Worm (Caenorhabditis elegans) whole organism, early embryonic: ENCODE data around the gene asp-19.

ENCODE experiments used
- B0310.2 ChIP-seq: sonication (generic microtip); optimal IDR thresholded peaks from 2 replicates; lab custom pipeline; 2016; ENCODE audit warnings: mild to moderate bottlenecking, missing genetic modification characterization, missing compliant biosample characterization
- F13C5.2 ChIP-seq: sonication (generic microtip); optimal IDR thresholded peaks from 2 replicates; lab custom pipeline; 2017; ENCODE audit warnings: mild to moderate bottlenecking, missing genetic modification characterization, inconsistent platforms, missing compliant biosample characterization
- aly-1 ChIP-seq: sonication (generic microtip); optimal IDR thresholded peaks from 2 replicates; lab custom pipeline; 2016; ENCODE audit warnings: missing genetic modification characterization, missing compliant biosample characterization
- ama-1 ChIP-seq: fragments of 150-350 bp; optimal IDR thresholded peaks from 2 replicates; lab custom pipeline; 2014
- ceh-13 ChIP-seq: fragments of 200-800 bp; sonication (Bioruptor generic); optimal IDR thresholded peaks from 2 replicates; lab custom pipeline; 2018; ENCODE audit warnings: mild to moderate bottlenecking, missing genetic modification characterization, missing compliant biosample characterization
- ceh-36 ChIP-seq: sonication (generic microtip); optimal IDR thresholded peaks from 2 replicates; lab custom pipeline; 2016; ENCODE audit warnings: missing genetic modification characterization, inconsistent platforms, missing compliant biosample characterization
- ets-7 ChIP-seq: sonication (generic microtip); optimal IDR thresholded peaks from 2 replicates; lab custom pipeline; 2016; ENCODE audit warnings: missing genotype, missing genetic modification characterization, missing compliant biosample characterization
- flt-1 ChIP-seq: fragments of 200-800 bp; sonication (Bioruptor generic); IDR thresholded peaks from 2 replicates; pipeline ENCODE4 v1.3.6; 2022; ENCODE audit warnings: missing genetic modification characterization, missing compliant biosample characterization
- hmbx-1 ChIP-seq: sonication (generic microtip); optimal IDR thresholded peaks from 2 replicates; lab custom pipeline; 2016; ENCODE audit warnings: mild to moderate bottlenecking, missing genetic modification characterization, missing compliant biosample characterization
- hmg-4 ChIP-seq: fragments of 200-800 bp; sonication (Bioruptor generic); optimal IDR thresholded peaks from 2 replicates; lab custom pipeline; 2018; ENCODE audit warnings: mild to moderate bottlenecking, missing genetic modification characterization, missing compliant biosample characterization
- hnd-1 ChIP-seq: sonication (generic microtip); optimal IDR thresholded peaks from 2 replicates; lab custom pipeline; 2016; ENCODE audit warnings: missing genetic modification characterization, missing compliant biosample characterization
- pes-1 ChIP-seq: fragments of 200-800 bp; sonication (Bioruptor generic); IDR thresholded peaks from 2 replicates; pipeline ENCODE4 v1.3.6; 2022; ENCODE audit warnings: missing genetic modification reagents, missing genetic modification characterization, missing compliant biosample characterization
- scrt-1 ChIP-seq: fragments of 200-800 bp; sonication (Bioruptor generic); IDR thresholded peaks from 2 replicates; pipeline ENCODE4 v1.3.6; 2022; ENCODE audit warnings: missing genetic modification characterization, missing compliant biosample characterization
- sea-1 ChIP-seq: fragments of 200-800 bp; sonication (Bioruptor generic); conservative IDR thresholded peaks from 2 replicates; pipeline ENCODE4 v1.3.6; 2022; ENCODE audit warnings: missing genetic modification characterization, missing compliant biosample characterization
- tbx-11 ChIP-seq: fragments of 200-800 bp; sonication (Bioruptor generic); IDR thresholded peaks from 2 replicates; pipeline ENCODE4 v1.3.6; 2022; ENCODE audit warnings: missing genetic modification characterization, missing compliant biosample characterization
- tbx-37 ChIP-seq: fragments of 200-800 bp; sonication (Bioruptor generic); conservative IDR thresholded peaks from 2 replicates; pipeline ENCODE4 v1.3.6; 2022; ENCODE audit warnings: missing genetic modification reagents, missing genetic modification characterization, missing compliant biosample characterization
- tra-4 ChIP-seq: sonication (generic microtip); optimal IDR thresholded peaks from 2 replicates; lab custom pipeline; 2017; ENCODE audit warnings: missing genetic modification characterization, missing compliant biosample characterization

Gene asp-19

DNA sequence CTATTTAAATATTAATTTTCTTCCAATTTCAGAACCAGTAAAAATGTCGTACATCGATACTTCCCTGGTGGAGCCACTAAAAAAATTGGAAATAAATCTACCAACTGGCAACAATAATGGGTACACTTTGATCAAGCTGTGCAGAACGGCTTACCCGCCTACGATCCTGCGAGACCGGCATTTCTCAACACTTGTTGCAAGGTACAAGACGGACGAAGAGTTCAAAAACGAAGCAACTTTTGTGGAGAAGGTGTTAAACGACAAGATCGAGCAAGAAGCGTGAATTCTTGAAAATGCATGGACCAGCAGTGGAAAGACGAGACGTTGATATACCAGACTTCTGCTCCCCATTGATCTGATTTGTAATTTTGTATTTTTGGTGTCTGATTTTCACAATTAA is 17.8 kb downstream of the asp-19 start:
- TF ChIP-seq B0310.2 (tag; lab: Kevin White, UChicago), result no peak
- no peak for TF ChIP-seq tbx-37 (GFP tag; lab: Robert Waterston, UW)
- TF ChIP-seq hnd-1, result no peak
- no peak for TF ChIP-seq aly-1 (tag; lab: Kevin White, UChicago)

DNA sequence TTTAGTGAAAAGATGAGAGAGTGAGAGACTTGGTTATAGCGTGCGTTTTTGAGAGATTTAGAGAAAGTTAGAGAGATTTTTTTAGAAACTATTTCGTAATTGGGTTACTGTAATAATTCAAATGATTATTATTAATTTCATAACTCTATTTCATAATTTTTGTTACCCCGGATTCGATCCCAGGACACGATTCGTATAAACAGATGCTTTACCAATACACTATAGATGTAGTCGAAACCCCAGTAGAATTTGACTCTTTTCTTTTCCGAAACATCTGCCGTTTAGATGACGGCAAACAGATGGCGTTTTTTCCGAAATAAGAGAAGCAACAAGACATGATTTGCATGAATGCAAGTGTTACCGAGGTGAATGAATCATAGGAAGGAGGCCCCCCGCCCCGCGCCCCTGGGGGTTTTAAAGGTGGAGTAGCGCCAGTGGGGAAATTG is 19.1 kb downstream of the asp-19 start:
- TF ChIP-seq hmbx-1, result no peak
- no peak for TF ChIP-seq hmg-4 (GFP tag; lab: Kevin White, UChicago)
- TF ChIP-seq tra-4, result no peak
- peak; percentile 59 for TF ChIP-seq ceh-13 (GFP tag; lab: Kevin White, UChicago)
- TF ChIP-seq hnd-1, result no peak
- TF ChIP-seq scrt-1, result 0 out of 2 replicates have a peak, but pooled peaks have one; percentile 25

DNA sequence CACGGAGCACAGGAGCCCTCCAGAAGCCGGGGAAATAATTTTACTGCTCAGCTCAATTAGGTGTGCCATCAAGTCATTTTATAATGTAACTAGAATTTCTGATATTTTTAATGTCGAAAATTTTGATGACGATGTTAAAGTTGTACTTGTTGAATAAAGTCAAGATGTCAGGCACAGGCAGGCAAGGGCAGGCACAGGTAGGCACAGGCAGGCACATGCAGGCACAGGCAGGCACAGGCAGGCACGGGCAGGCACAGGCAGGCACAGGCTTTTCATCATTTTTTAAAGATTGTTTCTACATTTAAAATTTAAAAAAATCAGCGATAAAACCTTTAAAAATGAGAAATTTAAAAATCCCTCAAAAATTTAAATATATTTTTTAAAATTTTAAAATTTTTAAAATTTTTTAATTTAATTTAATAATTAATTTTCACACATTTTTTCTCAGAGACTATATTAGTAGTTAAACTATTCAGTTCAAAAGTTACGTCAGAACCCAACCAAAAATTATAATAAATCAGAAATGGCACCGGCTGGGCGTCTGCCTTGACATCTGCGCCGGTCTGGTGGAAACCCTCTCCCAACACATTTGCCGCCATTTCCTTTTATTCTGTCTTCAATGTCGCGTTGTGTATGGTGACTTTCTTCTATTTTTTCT is 19.8 kb downstream of the asp-19 start, which contains the start of gene Y17D7C.6:
Gene Y17D7C.6, plus strand, starts transcription at position 608 of the 658 bp plus-strand sequence.
- TF ChIP-seq tra-4 (no peak), aly-1 (tag; lab: Kevin White, UChicago) (no peak), ceh-13 (GFP tag; lab: Kevin White, UChicago) (peak; percentile 56), hmbx-1 (no peak)

DNA sequence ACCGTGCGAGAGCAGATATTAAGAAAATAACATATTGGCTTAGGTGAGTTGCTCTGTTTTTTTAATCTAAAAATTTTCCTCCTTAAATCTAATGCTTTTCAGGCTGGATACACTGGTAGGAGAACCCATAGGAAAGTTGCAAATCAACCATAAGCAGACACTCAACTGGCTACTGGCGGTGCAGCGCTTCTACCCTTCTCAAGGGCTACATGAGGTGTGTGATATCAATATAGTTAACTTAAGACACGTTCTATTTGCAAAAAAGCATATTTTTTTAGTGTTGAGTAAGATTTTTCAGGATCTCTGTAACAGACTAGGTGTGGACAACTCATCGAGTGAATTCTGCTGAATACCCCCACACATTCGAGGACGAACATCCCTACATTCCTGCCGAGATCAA is 21.2 kb downstream of the asp-19 start:
- no peak for TF ChIP-seq sea-1 (GFP tag; lab: Robert Waterston, UW)
- no peak for TF ChIP-seq aly-1 (tag; lab: Kevin White, UChicago)
- no peak for TF ChIP-seq scrt-1
- no peak for TF ChIP-seq tra-4
- no peak for TF ChIP-seq ets-7 (tag; lab: Kevin White, UChicago)
- TF ChIP-seq tbx-11 (GFP tag; lab: Robert Waterston, UW), result no peak
- TF ChIP-seq tbx-37 (GFP tag; lab: Robert Waterston, UW), result no peak
- TF ChIP-seq hnd-1, result no peak
- TF ChIP-seq ceh-13 (GFP tag; lab: Kevin White, UChicago), result no peak
- TF ChIP-seq pes-1 (GFP tag; lab: Robert Waterston, UW), result no peak
- no peak for TF ChIP-seq flt-1 (GFP tag; lab: Robert Waterston, UW)
- TF ChIP-seq ama-1 (lab: Kevin White, UChicago), result no peak
- no peak for TF ChIP-seq hmbx-1
- no peak for TF ChIP-seq ceh-36 (tag; lab: Kevin White, UChicago)
- TF ChIP-seq hmg-4 (GFP tag; lab: Kevin White, UChicago), result no peak
- no peak for TF ChIP-seq F13C5.2 (tag; lab: Kevin White, UChicago)
- no peak for TF ChIP-seq B0310.2 (tag; lab: Kevin White, UChicago)

DNA sequence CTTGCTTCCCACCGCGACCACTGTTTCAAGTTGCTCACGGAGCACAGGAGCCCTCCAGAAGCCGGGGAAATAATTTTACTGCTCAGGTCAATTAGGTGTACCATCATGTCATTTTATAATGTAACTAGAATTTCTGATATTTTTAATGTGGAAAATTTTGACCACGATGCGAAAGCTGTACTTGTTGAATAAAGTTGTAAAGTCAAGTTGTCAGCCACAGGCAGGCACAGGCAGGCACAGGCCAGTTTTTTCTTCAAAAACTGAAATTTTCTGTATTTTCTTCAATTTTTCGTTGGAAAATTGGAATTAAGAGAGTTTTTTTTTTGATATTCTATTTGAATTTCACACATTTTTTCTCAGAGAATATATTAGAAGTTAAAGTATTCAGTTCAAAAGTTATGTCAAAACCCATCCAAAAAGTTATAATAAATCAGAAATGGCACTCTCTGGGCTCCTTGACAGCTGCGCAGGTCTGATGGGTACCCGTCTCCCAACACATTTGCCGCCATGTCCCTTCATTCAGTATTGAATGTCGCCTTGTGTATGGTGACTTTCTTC is 23.0 kb downstream of the asp-19 start, which contains the start of gene Y17D7C.1:
Gene Y17D7C.1, plus strand, starts transcription at position 508 of the 558 bp plus-strand sequence.
- no peak for TF ChIP-seq B0310.2 (tag; lab: Kevin White, UChicago)
- TF ChIP-seq tbx-11 (GFP tag; lab: Robert Waterston, UW), result peak; percentile 3; the same call in 1 of the 2 replicates
- no peak for TF ChIP-seq pes-1 (GFP tag; lab: Robert Waterston, UW)

DNA sequence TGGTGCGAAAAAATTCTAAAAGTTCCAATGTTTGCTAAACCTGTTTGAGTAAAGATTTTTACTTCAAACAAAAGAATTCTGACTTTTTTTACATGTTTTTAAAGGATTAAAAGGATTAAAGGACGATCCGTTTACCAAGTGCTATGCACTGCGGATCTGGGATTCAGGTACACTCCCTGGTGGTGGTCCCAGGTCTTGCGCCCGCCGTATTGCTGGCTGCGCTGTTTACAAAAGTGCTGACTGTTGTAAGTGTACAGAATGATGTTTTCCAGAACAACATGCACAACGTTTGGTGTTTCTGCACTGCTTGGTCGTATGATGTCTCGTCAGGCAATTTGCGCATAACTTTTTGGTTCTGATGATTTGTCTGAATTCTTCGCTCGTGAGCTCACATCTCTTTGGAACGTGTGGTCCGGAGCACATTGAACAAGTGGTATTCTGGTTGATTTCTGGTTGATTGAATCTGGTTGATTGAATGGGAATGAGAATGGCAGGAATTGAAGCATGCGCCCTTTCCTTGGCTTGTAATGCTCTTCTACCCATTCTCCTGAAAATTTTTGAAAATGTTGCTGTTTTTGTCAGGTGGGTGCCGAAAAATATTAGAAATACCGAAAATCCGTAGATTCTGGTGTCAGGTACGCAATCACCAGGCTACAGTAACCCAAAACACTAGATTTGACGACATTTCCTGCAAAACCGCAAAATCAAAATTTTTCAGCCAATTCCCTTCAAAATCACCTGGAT is 23.7 kb downstream of the asp-19 start:
- TF ChIP-seq tbx-11 (GFP tag; lab: Robert Waterston, UW) (peak; percentile 65; the same call in 1 of the 2 replicates), ceh-36 (tag; lab: Kevin White, UChicago) (peak; percentile 22), flt-1 (GFP tag; lab: Robert Waterston, UW) (peak; percentile 35; the same call in 1 of the 2 replicates), tbx-37 (GFP tag; lab: Robert Waterston, UW) (no peak)

DNA sequence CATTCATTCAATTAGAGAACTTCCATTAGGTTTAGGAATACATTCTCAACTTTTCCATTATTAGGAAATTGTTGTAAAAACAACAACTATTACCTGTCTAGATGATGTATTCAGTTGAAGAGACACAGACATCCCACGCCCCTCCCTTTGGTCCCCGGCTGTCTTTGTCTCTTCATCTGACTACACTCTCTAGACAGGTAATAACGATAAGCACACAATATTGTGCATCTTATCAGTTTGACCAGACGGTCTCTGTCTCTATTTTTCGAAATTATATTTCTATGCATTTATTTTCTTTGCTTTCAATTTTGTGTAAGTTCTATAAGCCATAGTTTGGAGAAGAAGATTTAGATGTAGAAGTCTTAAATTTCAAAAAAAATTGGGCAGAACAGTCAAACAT is 27.9 kb downstream of the asp-19 start, which contains the start of gene Y69H2.9:
Gene Y69H2.9, plus strand, starts transcription at position 233 of the 400 bp plus-strand sequence.
- TF ChIP-seq hmg-4 (GFP tag; lab: Kevin White, UChicago), result no peak
- no peak for TF ChIP-seq scrt-1
- no peak for TF ChIP-seq sea-1 (GFP tag; lab: Robert Waterston, UW)
- no peak for TF ChIP-seq tra-4
- no peak for TF ChIP-seq tbx-37 (GFP tag; lab: Robert Waterston, UW)
- TF ChIP-seq ceh-36 (tag; lab: Kevin White, UChicago), result no peak
- no peak for TF ChIP-seq B0310.2 (tag; lab: Kevin White, UChicago)
- TF ChIP-seq hnd-1, result no peak
- TF ChIP-seq ama-1 (lab: Kevin White, UChicago), result no peak
- no peak for TF ChIP-seq ceh-13 (GFP tag; lab: Kevin White, UChicago)
- no peak for TF ChIP-seq hmbx-1
- no peak for TF ChIP-seq ets-7 (tag; lab: Kevin White, UChicago)
- no peak for TF ChIP-seq aly-1 (tag; lab: Kevin White, UChicago)
- no peak for TF ChIP-seq pes-1 (GFP tag; lab: Robert Waterston, UW)

DNA sequence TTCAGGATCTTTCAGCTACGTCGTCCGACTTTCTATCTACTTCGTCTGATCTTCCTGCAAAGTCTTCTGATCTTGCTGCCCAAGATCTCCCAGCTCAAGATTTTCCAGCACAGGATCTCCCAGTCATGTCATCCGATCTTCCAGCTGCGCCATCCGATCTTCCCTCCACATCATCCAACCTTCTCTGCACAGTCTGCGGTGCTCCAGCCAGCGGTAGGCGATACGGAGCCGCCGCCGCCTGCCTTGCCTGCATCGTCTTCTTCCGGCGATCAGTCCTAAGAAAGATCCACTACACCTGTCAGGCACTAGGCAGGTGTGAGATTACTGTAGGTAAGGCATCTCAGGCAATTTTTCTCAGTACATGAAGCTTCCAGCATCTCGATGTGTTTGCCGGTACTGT is 29.8 kb downstream of the asp-19 start, which contains the start of gene nhr-241:
Gene nhr-241, plus strand, starts transcription at position 126 of the 400 bp plus-strand sequence.
- TF ChIP-seq ama-1 (lab: Kevin White, UChicago) (no peak), hmbx-1 (no peak), pes-1 (GFP tag; lab: Robert Waterston, UW) (no peak), F13C5.2 (tag; lab: Kevin White, UChicago) (no peak), flt-1 (GFP tag; lab: Robert Waterston, UW) (no peak), tbx-11 (GFP tag; lab: Robert Waterston, UW) (no peak), ceh-13 (GFP tag; lab: Kevin White, UChicago) (no peak), tbx-37 (GFP tag; lab: Robert Waterston, UW) (no peak), hmg-4 (GFP tag; lab: Kevin White, UChicago) (no peak), ceh-36 (tag; lab: Kevin White, UChicago) (no peak), ets-7 (tag; lab: Kevin White, UChicago) (no peak), scrt-1 (no peak), B0310.2 (tag; lab: Kevin White, UChicago) (no peak), aly-1 (tag; lab: Kevin White, UChicago) (no peak)
